Fruit fly (Drosophila melanogaster) whole organism, adult: ENCODE results near the gene CG4218.

Source experiments
- CG11617 ChIP-seq: fragments of 200-800 bp; sonication (Bioruptor generic); optimal IDR thresholded peaks from 2 replicates; lab custom pipeline; 2017; ENCODE audit warnings: mild to moderate bottlenecking, missing biosample characterization, missing genetic modification reagents, missing genetic modification characterization
- CG12768 ChIP-seq: fragments of 200-800 bp; sonication (Bioruptor generic); optimal IDR thresholded peaks from 2 replicates; lab custom pipeline; 2017; ENCODE audit warnings: missing biosample characterization, missing genetic modification characterization, mild to moderate bottlenecking, moderate library complexity, missing genetic modification reagents
- CG14711 ChIP-seq: fragments of 200-800 bp; sonication (Bioruptor generic); optimal IDR thresholded peaks from 2 replicates; lab custom pipeline; 2018; ENCODE audit warnings: missing biosample characterization, mild to moderate bottlenecking, missing genetic modification characterization, moderate library complexity
- CG1620 ChIP-seq: fragments of 200-800 bp; sonication (Bioruptor generic); optimal IDR thresholded peaks from 2 replicates; lab custom pipeline; 2016; ENCODE audit warnings: missing biosample characterization, missing genetic modification characterization
- CG33017 ChIP-seq: fragments of 200-800 bp; sonication (Bioruptor generic); optimal IDR thresholded peaks from 2 replicates; lab custom pipeline; 2018; ENCODE audit warnings: missing biosample characterization, mild to moderate bottlenecking, missing genetic modification characterization, moderate library complexity
- CG5204 ChIP-seq: fragments of 200-800 bp; sonication (Bioruptor generic); optimal IDR thresholded peaks from 2 replicates; lab custom pipeline; 2016; ENCODE audit warnings: missing biosample characterization, missing genetic modification characterization
- CG7045 ChIP-seq: fragments of 200-800 bp; sonication (Bioruptor generic); optimal IDR thresholded peaks from 2 replicates; lab custom pipeline; 2017; ENCODE audit warnings: missing biosample characterization, mild to moderate bottlenecking, missing genetic modification characterization
- CG7101 ChIP-seq: fragments of 200-800 bp; sonication (Bioruptor generic); optimal IDR thresholded peaks from 2 replicates; lab custom pipeline; 2018; ENCODE audit warnings: missing biosample characterization, mild to moderate bottlenecking, missing genetic modification characterization, moderate library complexity
- Clk ChIP-seq: fragments of 200-800 bp; sonication (Bioruptor generic); optimal IDR thresholded peaks from 2 replicates; lab custom pipeline; 2017; ENCODE audit warnings: missing biosample characterization, missing genetic modification characterization
- Crg-1 ChIP-seq: fragments of 200-800 bp; sonication (Bioruptor generic); optimal IDR thresholded peaks from 2 replicates; lab custom pipeline; 2016; ENCODE audit warnings: missing biosample characterization, missing genetic modification characterization
- Hr96 ChIP-seq: fragments of 200-800 bp; sonication (Bioruptor generic); optimal IDR thresholded peaks from 2 replicates; lab custom pipeline; 2016; ENCODE audit warnings: missing biosample characterization, missing genetic modification characterization
- Mnt ChIP-seq: fragments of 200-800 bp; sonication (Bioruptor generic); optimal IDR thresholded peaks from 2 replicates; lab custom pipeline; 2016; ENCODE audit warnings: missing biosample characterization, mild to moderate bottlenecking, missing genetic modification characterization
- bab1 ChIP-seq: fragments of 200-800 bp; sonication (Bioruptor generic); optimal IDR thresholded peaks from 3 replicates; lab custom pipeline; 2019; ENCODE audit warnings: missing biosample characterization, mild to moderate bottlenecking, missing genetic modification characterization, moderate library complexity
- cic ChIP-seq: fragments of 200-800 bp; sonication (Bioruptor generic); optimal IDR thresholded peaks from 2 replicates; lab custom pipeline; 2017; ENCODE audit warnings: missing biosample characterization, mild to moderate bottlenecking, missing genetic modification characterization, moderate library complexity
- cnc ChIP-seq, 2 experiments: fragments of >200 bp; optimal IDR thresholded peaks; 2 replicates each; lab custom pipeline; 2017
- kay ChIP-seq: fragments of 200-800 bp; sonication (Bioruptor generic); peaks from one replicate; lab custom pipeline; 2016; ENCODE audit warnings: missing biosample characterization, missing genetic modification characterization, borderline replicate concordance
- ovo ChIP-seq: fragments of 200-800 bp; sonication (Bioruptor generic); optimal IDR thresholded peaks from 2 replicates; lab custom pipeline; 2016; ENCODE audit warnings: missing biosample characterization, missing genetic modification characterization
- pad ChIP-seq: fragments of 200-800 bp; sonication (Bioruptor generic); optimal IDR thresholded peaks from 3 replicates; lab custom pipeline; 2017; ENCODE audit warnings: missing biosample characterization, missing genetic modification characterization, mild to moderate bottlenecking, moderate library complexity, missing genetic modification reagents
- tj ChIP-seq: fragments of 200-800 bp; sonication (Bioruptor generic); optimal IDR thresholded peaks from 3 replicates; lab custom pipeline; 2017; ENCODE audit warnings: missing biosample characterization, mild to moderate bottlenecking, missing genetic modification characterization, moderate library complexity
- toe ChIP-seq: fragments of 200-800 bp; sonication (Bioruptor generic); optimal IDR thresholded peaks from 2 replicates; lab custom pipeline; 2016; ENCODE audit warnings: missing biosample characterization, missing genetic modification characterization

Gene CG4218

dm6 chr2L:14521472-14521871, 27.4 kb downstream of the CG4218 start:
- TF ChIP-seq Clk (GFP tag; lab: Kevin White, UChicago) (no peak), kay (GFP tag; lab: Kevin White, UChicago) (no peak), cnc (optimal IDR thresholded peaks at IDR 0.05; lab: Kevin White, UChicago) (no peak), CG7101 (tag; lab: Kevin White, UChicago) (no peak), Mnt (GFP tag; lab: Kevin White, UChicago) (no peak), CG14711 (tag; lab: Kevin White, UChicago) (no peak), CG12768 (GFP tag; lab: Kevin White, UChicago) (no peak), toe (GFP tag; lab: Kevin White, UChicago) (no peak), ovo (no peak), tj (GFP tag; lab: Kevin White, UChicago) (no peak), CG11617 (GFP tag; lab: Kevin White, UChicago) (no peak), Hr96 (GFP tag; lab: Kevin White, UChicago) (no peak), CG33017 (tag; lab: Kevin White, UChicago) (no peak), CG1620 (GFP tag; lab: Kevin White, UChicago) (no peak)

- TF ChIP-seq bab1 (GFP tag; lab: Kevin White, UChicago) (no peak), CG7045 (GFP tag; lab: Kevin White, UChicago) (no peak), cnc (optimal IDR thresholded peaks at IDR 0.05; lab: Kevin White, UChicago) (no peak), CG12768 (GFP tag; lab: Kevin White, UChicago) (no peak), CG14711 (tag; lab: Kevin White, UChicago) (no peak), kay (GFP tag; lab: Kevin White, UChicago) (no peak), CG5204 (GFP tag; lab: Kevin White, UChicago) (no peak), cic (no peak), CG33017 (tag; lab: Kevin White, UChicago) (no peak), pad (no peak), tj (GFP tag; lab: Kevin White, UChicago) (no peak), ovo (no peak), CG7101 (tag; lab: Kevin White, UChicago) (no peak), CG1620 (GFP tag; lab: Kevin White, UChicago) (no peak), Mnt (GFP tag; lab: Kevin White, UChicago) (no peak), Clk (GFP tag; lab: Kevin White, UChicago) (no peak)
These were observed 28.4 kb downstream of the CG4218 start for dm6 chr2L:14520504-14520903.

- TF ChIP-seq CG12768 (GFP tag; lab: Kevin White, UChicago) (no peak), CG11617 (GFP tag; lab: Kevin White, UChicago) (no peak), bab1 (GFP tag; lab: Kevin White, UChicago) (peak; percentile 17), CG33017 (tag; lab: Kevin White, UChicago) (no peak)
These were observed 29.7 kb downstream of the CG4218 start for dm6 chr2L:14519251-14519650.

DNA sequence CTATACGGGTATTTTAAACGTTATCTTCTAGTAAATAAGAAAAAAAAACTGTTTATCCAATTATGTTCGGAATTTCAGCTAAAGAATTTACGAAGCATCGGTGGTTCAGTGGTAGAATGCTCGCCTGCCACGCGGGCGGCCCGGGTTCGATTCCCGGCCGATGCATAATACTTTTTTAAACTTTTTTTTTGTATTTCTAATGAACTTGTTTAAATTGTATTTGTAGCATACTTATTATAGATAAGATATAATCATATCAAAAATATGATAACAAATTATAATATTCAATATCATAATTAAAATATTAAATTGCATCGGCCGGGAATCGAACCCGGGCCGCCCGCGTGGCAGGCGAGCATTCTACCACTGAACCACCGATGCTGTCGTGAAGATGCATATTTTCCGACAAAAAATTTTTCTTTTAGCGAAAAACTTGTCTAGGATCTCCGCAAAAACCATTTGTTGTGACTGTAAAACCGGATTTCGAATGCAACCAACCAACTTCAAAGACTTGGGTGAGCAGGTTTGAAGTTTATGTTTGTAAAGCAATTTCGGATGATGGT, 30.8 kb downstream of the CG4218 start:
- TF ChIP-seq CG11617 (GFP tag; lab: Kevin White, UChicago) (no peak), Clk (GFP tag; lab: Kevin White, UChicago) (no peak), CG7045 (GFP tag; lab: Kevin White, UChicago) (no peak), CG14711 (tag; lab: Kevin White, UChicago) (no peak), kay (GFP tag; lab: Kevin White, UChicago) (no peak), Hr96 (GFP tag; lab: Kevin White, UChicago) (no peak), toe (GFP tag; lab: Kevin White, UChicago) (no peak), CG12768 (GFP tag; lab: Kevin White, UChicago) (no peak), pad (no peak)

dm6 chr2L:14517335-14517734, 31.6 kb downstream of the CG4218 start:
- peak; percentile 25 for TF ChIP-seq tj (GFP tag; lab: Kevin White, UChicago)
- TF ChIP-seq Hr96 (GFP tag; lab: Kevin White, UChicago), result no peak
- TF ChIP-seq cnc (optimal IDR thresholded peaks at IDR 0.05; lab: Kevin White, UChicago), result no peak
- no peak for TF ChIP-seq kay (GFP tag; lab: Kevin White, UChicago)

- no peak for TF ChIP-seq Crg-1 (GFP tag; lab: Kevin White, UChicago)
These were observed 32.5 kb downstream of the CG4218 start for dm6 chr2L:14516360-14516759.

DNA sequence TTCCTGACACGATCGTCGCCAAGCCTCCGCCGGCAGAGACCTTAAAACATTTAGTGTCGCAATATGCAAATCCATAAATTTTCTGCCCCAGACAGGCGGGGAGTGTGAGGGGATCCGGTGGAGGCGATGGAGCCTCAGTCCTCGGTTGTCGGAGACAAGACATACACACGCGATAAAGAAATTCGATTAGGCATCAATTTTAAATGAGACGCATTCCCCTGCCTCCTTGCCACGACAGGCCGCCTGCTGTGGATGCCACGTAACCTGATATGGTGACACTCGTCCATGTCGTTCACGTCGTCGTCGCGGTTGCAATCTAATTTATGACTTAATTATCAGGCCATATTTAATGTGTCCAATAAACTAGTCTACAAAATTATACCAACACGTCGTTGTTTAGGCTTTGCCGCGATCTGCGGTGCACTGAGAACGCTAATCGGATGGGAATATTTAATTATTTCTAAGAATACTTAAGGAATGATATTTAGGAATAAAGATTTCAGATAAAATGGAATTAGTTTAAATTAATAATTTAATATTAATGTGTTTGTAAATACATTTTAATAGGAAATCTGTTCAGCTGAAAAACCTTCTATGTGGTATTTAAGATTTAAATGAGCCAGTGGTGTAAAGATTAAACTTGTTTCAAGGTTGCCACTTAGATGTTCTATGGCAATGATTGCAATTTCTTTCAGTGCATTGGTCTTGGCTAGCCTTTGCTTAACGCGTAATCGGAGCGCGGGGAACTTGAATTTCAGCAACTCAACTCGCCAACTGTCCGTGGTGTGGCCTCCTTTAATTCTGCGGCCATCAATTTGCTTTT, 33.5 kb downstream of the CG4218 start:
- TF ChIP-seq Clk (GFP tag; lab: Kevin White, UChicago) (no peak), CG33017 (tag; lab: Kevin White, UChicago) (no peak), Mnt (GFP tag; lab: Kevin White, UChicago) (no peak), tj (GFP tag; lab: Kevin White, UChicago) (no peak), cnc (optimal IDR thresholded peaks at IDR 0.05; lab: Kevin White, UChicago) (no peak), ovo (no peak), CG11617 (GFP tag; lab: Kevin White, UChicago) (peak; percentile 7), CG1620 (GFP tag; lab: Kevin White, UChicago) (no peak), CG5204 (GFP tag; lab: Kevin White, UChicago) (no peak), Crg-1 (GFP tag; lab: Kevin White, UChicago) (no peak), bab1 (GFP tag; lab: Kevin White, UChicago) (peak; percentile 45), CG14711 (tag; lab: Kevin White, UChicago) (peak; percentile 46), CG7101 (tag; lab: Kevin White, UChicago) (no peak), toe (GFP tag; lab: Kevin White, UChicago) (no peak), Hr96 (GFP tag; lab: Kevin White, UChicago) (no peak), pad (no peak), cic (no peak), kay (GFP tag; lab: Kevin White, UChicago) (peak; percentile 30), CG7045 (GFP tag; lab: Kevin White, UChicago) (no peak), CG12768 (GFP tag; lab: Kevin White, UChicago) (no peak)
